Fruit fly (Drosophila melanogaster) whole organism, prepupa: ENCODE results near the gene Vajk1.
A peak's percentile ranks its signal among the peaks of the same experiment; 100 is the strongest.

Experiments used
- Blimp-1 ChIP-seq: fragments of 200-800 bp; sonication (Bioruptor generic); optimal IDR thresholded peaks from 3 replicates; lab custom pipeline; 2017; ENCODE audit warnings: missing biosample characterization, missing genetic modification characterization, mild to moderate bottlenecking, moderate library complexity, missing genetic modification reagents
- CG11902 ChIP-seq: fragments of 200-800 bp; sonication (Bioruptor generic); optimal IDR thresholded peaks from 3 replicates; lab custom pipeline; 2016; ENCODE audit warnings: missing biosample characterization, missing genetic modification characterization
- CG15336 ChIP-seq: fragments of 200-800 bp; sonication (Bioruptor generic); IDR thresholded peaks from 2 replicates; pipeline ENCODE4 v1.3.6; 2022; ENCODE audit warnings: missing biosample characterization, missing genetic modification characterization
- CG3032 ChIP-seq: fragments of 200-800 bp; optimal IDR thresholded peaks from 2 replicates; lab custom pipeline; 2019; ENCODE audit warnings: missing biosample characterization, mild to moderate bottlenecking, missing genetic modification characterization, moderate library complexity
- CG31627 ChIP-seq: fragments of 200-800 bp; sonication (Bioruptor generic); optimal IDR thresholded peaks from 3 replicates; lab custom pipeline; 2016; ENCODE audit warnings: missing biosample characterization, missing genetic modification characterization
- CG32006 ChIP-seq: fragments of 200-800 bp; sonication (Bioruptor generic); optimal IDR thresholded peaks from 3 replicates; lab custom pipeline; 2017; ENCODE audit warnings: missing biosample characterization, mild to moderate bottlenecking, missing genetic modification characterization
- CG34406 ChIP-seq: fragments of 200-800 bp; sonication (Bioruptor generic); optimal IDR thresholded peaks from 3 replicates; lab custom pipeline; 2016; ENCODE audit warnings: missing biosample characterization, missing genetic modification characterization
- CG3919 ChIP-seq: fragments of 200-800 bp; sonication (Bioruptor generic); optimal IDR thresholded peaks from 3 replicates; lab custom pipeline; 2016; ENCODE audit warnings: missing biosample characterization, missing genetic modification characterization
- CG6163 ChIP-seq: fragments of 200-800 bp; sonication (Bioruptor generic); IDR thresholded peaks from 3 replicates; pipeline ENCODE4 v1.3.6; 2022; ENCODE audit warnings: missing biosample characterization, missing genetic modification characterization
- CG6276 ChIP-seq: fragments of 200-800 bp; sonication (Bioruptor generic); optimal IDR thresholded peaks from 2 replicates; lab custom pipeline; 2017; ENCODE audit warnings: missing biosample characterization, mild to moderate bottlenecking, missing genetic modification characterization
- CG6808 ChIP-seq: fragments of 200-800 bp; sonication (Bioruptor generic); optimal IDR thresholded peaks from 3 replicates; lab custom pipeline; 2017; ENCODE audit warnings: missing biosample characterization, missing genetic modification characterization, mild to moderate bottlenecking, moderate library complexity, missing genetic modification reagents
- CG6854 ChIP-seq: fragments of 200-800 bp; sonication (Bioruptor generic); optimal IDR thresholded peaks from 2 replicates; lab custom pipeline; 2017; ENCODE audit warnings: missing biosample characterization, mild to moderate bottlenecking, missing genetic modification characterization
- CG7368 ChIP-seq: fragments of 200-800 bp; sonication (Bioruptor generic); optimal IDR thresholded peaks from 3 replicates; lab custom pipeline; 2016; ENCODE audit warnings: missing biosample characterization, missing genetic modification characterization
- CG8119 ChIP-seq: fragments of 200-800 bp; sonication (Bioruptor generic); IDR thresholded peaks from 3 replicates; pipeline ENCODE4 v1.3.6; 2022; ENCODE audit warnings: missing biosample characterization, missing genetic modification characterization
- CG8632 ChIP-seq: fragments of 200-800 bp; sonication (Bioruptor generic); optimal IDR thresholded peaks from 3 replicates; lab custom pipeline; 2016; ENCODE audit warnings: missing biosample characterization, missing genetic modification characterization
- CG9139 ChIP-seq: fragments of 200-800 bp; sonication (Bioruptor generic); optimal IDR thresholded peaks from 3 replicates; lab custom pipeline; 2017; ENCODE audit warnings: missing biosample characterization, mild to moderate bottlenecking, missing genetic modification characterization
- Eip75B ChIP-seq: fragments of 200-800 bp; sonication (Bioruptor generic); optimal IDR thresholded peaks from 3 replicates; lab custom pipeline; 2016; ENCODE audit warnings: missing biosample characterization, missing genetic modification characterization
- Eip78C ChIP-seq: fragments of 200-800 bp; sonication (Bioruptor generic); peaks from one replicate; lab custom pipeline; 2016; ENCODE audit warnings: missing biosample characterization, missing genetic modification characterization
- Ets96B ChIP-seq: fragments of 200-800 bp; optimal IDR thresholded peaks from 2 replicates; lab custom pipeline; 2019; ENCODE audit warnings: missing biosample characterization, mild to moderate bottlenecking, missing genetic modification characterization, moderate library complexity
- Hr38 ChIP-seq: sonication (Bioruptor generic); optimal IDR thresholded peaks from 2 replicates; lab custom pipeline; 2016; ENCODE audit warnings: missing biosample characterization, missing genetic modification characterization
- Hr39 ChIP-seq: fragments of 200-800 bp; sonication (Bioruptor generic); optimal IDR thresholded peaks from 2 replicates; lab custom pipeline; 2016; ENCODE audit warnings: missing biosample characterization, missing genetic modification characterization
- Lpt ChIP-seq: fragments of 200-800 bp; sonication (Bioruptor generic); optimal IDR thresholded peaks from 3 replicates; lab custom pipeline; 2016; ENCODE audit warnings: missing biosample characterization, missing genetic modification characterization
- Met ChIP-seq: fragments of 200-800 bp; sonication (Bioruptor generic); optimal IDR thresholded peaks from 3 replicates; lab custom pipeline; 2016; ENCODE audit warnings: missing biosample characterization, missing genetic modification characterization
- OdsH ChIP-seq: fragments of 200-800 bp; sonication (Bioruptor generic); optimal IDR thresholded peaks from 3 replicates; lab custom pipeline; 2016; ENCODE audit warnings: missing biosample characterization, missing genetic modification characterization
- Smox ChIP-seq: fragments of 200-800 bp; sonication (Bioruptor generic); optimal IDR thresholded peaks from 3 replicates; lab custom pipeline; 2016; ENCODE audit warnings: missing biosample characterization, missing genetic modification characterization
- Sox102F ChIP-seq: fragments of 200-800 bp; sonication (Bioruptor generic); optimal IDR thresholded peaks from 2 replicates; lab custom pipeline; 2016; ENCODE audit warnings: missing biosample characterization, mild to moderate bottlenecking, missing genetic modification characterization
- Sox14 ChIP-seq: fragments of 200-800 bp; sonication (Bioruptor generic); optimal IDR thresholded peaks from 3 replicates; lab custom pipeline; 2016; ENCODE audit warnings: missing biosample characterization, missing genetic modification characterization
- Sox15 ChIP-seq: fragments of 200-800 bp; sonication (Bioruptor generic); optimal IDR thresholded peaks from 3 replicates; lab custom pipeline; 2016; ENCODE audit warnings: missing biosample characterization, missing genetic modification characterization
- achi ChIP-seq: fragments of 200-800 bp; sonication (Bioruptor generic); optimal IDR thresholded peaks from 3 replicates; lab custom pipeline; 2016; ENCODE audit warnings: missing biosample characterization, missing genetic modification characterization
- acj6 ChIP-seq: fragments of 200-800 bp; sonication (Bioruptor generic); optimal IDR thresholded peaks from 3 replicates; lab custom pipeline; 2016; ENCODE audit warnings: missing biosample characterization, missing genetic modification characterization
- cyc ChIP-seq: fragments of 200-800 bp; sonication (Bioruptor generic); optimal IDR thresholded peaks from 3 replicates; lab custom pipeline; 2016; ENCODE audit warnings: missing biosample characterization, missing genetic modification characterization
- esn ChIP-seq: fragments of 200-800 bp; sonication (Bioruptor generic); optimal IDR thresholded peaks from 2 replicates; lab custom pipeline; 2016; ENCODE audit warnings: missing biosample characterization, mild to moderate bottlenecking, missing genetic modification characterization, moderate library complexity
- fd59A ChIP-seq: fragments of 200-800 bp; sonication (Bioruptor generic); optimal IDR thresholded peaks from 2 replicates; lab custom pipeline; 2017; ENCODE audit warnings: missing biosample characterization, mild to moderate bottlenecking, missing genetic modification characterization, missing genetic modification reagents
- fd85E ChIP-seq: fragments of 200-800 bp; sonication (Bioruptor generic); optimal IDR thresholded peaks from 3 replicates; lab custom pipeline; 2016; ENCODE audit warnings: missing biosample characterization, missing genetic modification characterization
- net ChIP-seq: fragments of 200-800 bp; sonication (Bioruptor generic); optimal IDR thresholded peaks from 3 replicates; lab custom pipeline; 2016; ENCODE audit warnings: missing biosample characterization, missing genetic modification characterization
- pdm3 ChIP-seq: fragments of 200-800 bp; sonication (Bioruptor generic); optimal IDR thresholded peaks from 3 replicates; lab custom pipeline; 2016; ENCODE audit warnings: missing biosample characterization, missing genetic modification characterization
- salr ChIP-seq, 2 experiments: fragments of 200-800 bp; sonication (Bioruptor generic); optimal IDR thresholded peaks; 3 replicates each; lab custom pipeline; 2016 to 2018; ENCODE audit warnings: missing biosample characterization in 2 of 2, missing genetic modification characterization in 2 of 2, mild to moderate bottlenecking in 1 of 2
- spab ChIP-seq: fragments of 200-800 bp; sonication (Bioruptor generic); optimal IDR thresholded peaks from 2 replicates; lab custom pipeline; 2017; ENCODE audit warnings: missing biosample characterization, mild to moderate bottlenecking, missing genetic modification characterization, missing genetic modification reagents
- svp ChIP-seq: fragments of 200-800 bp; sonication (Bioruptor generic); peaks from one replicate; lab custom pipeline; 2016; ENCODE audit warnings: missing biosample characterization, missing genetic modification characterization

Vajk1 gene

dm6 chr2L:13925699-13926098 is 2.3 kb upstream of the Vajk1 start (continued):
- TF ChIP-seq fd85E (GFP tag; lab: Kevin White, UChicago): no peak
- TF ChIP-seq Hr38 (GFP tag; lab: Kevin White, UChicago): no peak
- TF ChIP-seq CG6163: no peak
- no peak for TF ChIP-seq Sox102F (GFP tag; lab: Kevin White, UChicago)
- peak in 1 of 2 experiments; percentile 43 for TF ChIP-seq salr (GFP tag; optimal IDR thresholded peaks at IDR 0.05; lab: Kevin White, UChicago)
- peak; percentile 64; the same call in 2 of the 3 replicates for TF ChIP-seq CG8119 (GFP tag; lab: Robert Waterston, UW)
- TF ChIP-seq Sox15 (GFP tag; lab: Kevin White, UChicago): no peak
- no peak for TF ChIP-seq CG31627 (GFP tag; lab: Kevin White, UChicago)
- no peak for TF ChIP-seq CG8632 (GFP tag; lab: Kevin White, UChicago)
- TF ChIP-seq Eip78C: peak; percentile 70
- no peak for TF ChIP-seq CG11902 (GFP tag; lab: Kevin White, UChicago)
- no peak for TF ChIP-seq fd59A
- TF ChIP-seq net (GFP tag; lab: Kevin White, UChicago): no peak
- TF ChIP-seq CG3919: no peak
- peak; percentile 3 for TF ChIP-seq acj6 (GFP tag; lab: Kevin White, UChicago)
- no peak for TF ChIP-seq CG6808 (GFP tag; lab: Kevin White, UChicago)
- TF ChIP-seq, all 60 proteins: peak for 16

dm6 chr2L:13923984-13924383 is 631 bp upstream of the Vajk1 start:
- TF ChIP-seq Eip78C (peak; percentile 58), fd85E (GFP tag; lab: Kevin White, UChicago) (no peak), CG9139 (GFP tag; lab: Kevin White, UChicago) (no peak), Sox14 (GFP tag; lab: Kevin White, UChicago) (no peak), Hr39 (GFP tag; lab: Kevin White, UChicago) (no peak), spab (GFP tag; lab: Kevin White, UChicago) (no peak), net (GFP tag; lab: Kevin White, UChicago) (no peak), CG15336 (GFP tag; lab: Robert Waterston, UW) (no peak), OdsH (GFP tag; lab: Kevin White, UChicago) (no peak), cyc (GFP tag; lab: Kevin White, UChicago) (no peak), pdm3 (GFP tag; lab: Kevin White, UChicago) (peak; percentile 26), CG6854 (no peak), CG3919 (no peak), CG32006 (GFP tag; lab: Kevin White, UChicago) (peak; percentile 35), CG6276 (peak; percentile 33), Ets96B (tag; lab: Kevin White, UChicago) (no peak), svp (GFP tag; lab: Kevin White, UChicago) (peak; percentile 56), Smox (GFP tag; lab: Kevin White, UChicago) (no peak), esn (GFP tag; lab: Kevin White, UChicago) (no peak), CG6808 (GFP tag; lab: Kevin White, UChicago) (no peak)
- TF ChIP-seq, all 60 proteins: peak for 5

dm6 chr2L:13914425-13914824 is 8.9 kb downstream of the Vajk1 start, which contains the start of gene Ance-3:
Gene Ance-3, plus strand, starts transcription at chr2L:13914725.
- no peak for TF ChIP-seq Hr38 (GFP tag; lab: Kevin White, UChicago)
- TF ChIP-seq Blimp-1 (GFP tag; lab: Kevin White, UChicago): no peak
- TF ChIP-seq CG34406 (GFP tag; lab: Kevin White, UChicago): no peak
- no peak for TF ChIP-seq CG3032 (tag; lab: Kevin White, UChicago)
- TF ChIP-seq Ets96B (tag; lab: Kevin White, UChicago): no peak
- no peak for TF ChIP-seq achi (GFP tag; lab: Kevin White, UChicago)
- TF ChIP-seq CG31627 (GFP tag; lab: Kevin White, UChicago): no peak
- TF ChIP-seq Sox14 (GFP tag; lab: Kevin White, UChicago): no peak
- no peak for TF ChIP-seq net (GFP tag; lab: Kevin White, UChicago)
- no peak for TF ChIP-seq Eip75B (GFP tag; lab: Kevin White, UChicago)
- no peak for TF ChIP-seq Hr39 (GFP tag; lab: Kevin White, UChicago)
- TF ChIP-seq CG7368: no peak
- TF ChIP-seq cyc (GFP tag; lab: Kevin White, UChicago): no peak
- TF ChIP-seq Lpt (GFP tag; lab: Kevin White, UChicago): no peak
- no peak for TF ChIP-seq fd85E (GFP tag; lab: Kevin White, UChicago)
- no peak for TF ChIP-seq Met (GFP tag; lab: Kevin White, UChicago)
